Fruit fly (Drosophila melanogaster): ENCODE results near the gene tnc.

Gene tnc

dm6 chr3R:25056488-25057157, 72.4 kb downstream of the tnc start (continued):
- TF ChIP-seq eve (GFP tag; optimal IDR thresholded peaks at IDR 0.05) (peak in 1 of 2 experiments; percentile 69), wek (GFP tag; optimal IDR thresholded peaks at IDR 0.05) (no peak), ab (GFP tag; optimal IDR thresholded peaks at IDR 0.05) (no peak), nerfin-2 (GFP tag; IDR thresholded peaks at IDR 0.05; ENCODE audit: partially characterized antibody) (no peak), Max (GFP tag; optimal IDR thresholded peaks at IDR 0.05) (no peak), CG5245 (GFP tag; optimal IDR thresholded peaks at IDR 0.05) (no peak), bcd (GFP tag; optimal IDR thresholded peaks at IDR 0.05) (no peak), sens (GFP tag) (no peak), CG7839 (tag; optimal IDR thresholded peaks at IDR 0.05) (no peak), Trl (optimal IDR thresholded peaks at IDR 0.05) (peak in 1 of 2 experiments; percentile 35), Trl (GFP tag; optimal IDR thresholded peaks at IDR 0.05) (no peak), Hey (tag; optimal IDR thresholded peaks at IDR 0.05) (no peak), CG16863 (GFP tag; optimal IDR thresholded peaks at IDR 0.05) (no peak), Hand (GFP tag; optimal IDR thresholded peaks at IDR 0.05) (no peak), Six4 (GFP tag; optimal IDR thresholded peaks at IDR 0.05) (no peak), CG10209 (GFP tag; optimal IDR thresholded peaks at IDR 0.05) (no peak), grn (GFP tag; optimal IDR thresholded peaks at IDR 0.05) (peak; percentile 65), CG12769 (tag; optimal IDR thresholded peaks at IDR 0.05) (peak; percentile 93), CG8944 (GFP tag; optimal IDR thresholded peaks at IDR 0.05) (no peak), kah (GFP tag; optimal IDR thresholded peaks at IDR 0.05) (peak; percentile 97), CG6683 (GFP tag; optimal IDR thresholded peaks at IDR 0.05) (no peak), E2f2 (GFP tag; IDR thresholded peaks at IDR 0.05) (no peak), CG34376 (GFP tag; optimal IDR thresholded peaks at IDR 0.05) (peak; percentile 14), CG34224 (GFP tag; IDR thresholded peaks at IDR 0.05; ENCODE audit: partially characterized antibody) (no peak), CG43689 (GFP tag; IDR thresholded peaks at IDR 0.05) (no peak), CG13296 (GFP tag; optimal IDR thresholded peaks at IDR 0.05) (no peak), CrebB (tag; optimal IDR thresholded peaks at IDR 0.05) (no peak), dm (GFP tag; optimal IDR thresholded peaks at IDR 0.05) (no peak), cg (GFP tag; optimal IDR thresholded peaks at IDR 0.05) (peak; percentile 52), abd-A (tag; optimal IDR thresholded peaks at IDR 0.05) (no peak), fu2 (GFP tag; optimal IDR thresholded peaks at IDR 0.05) (no peak), Lhr (GFP tag; optimal IDR thresholded peaks at IDR 0.05) (no peak), lov (optimal IDR thresholded peaks at IDR 0.05) (no peak), lov (GFP tag; IDR thresholded peaks at IDR 0.05) (no peak), jigr1 (GFP tag; IDR thresholded peaks at IDR 0.05) (no peak), mirr (GFP tag; optimal IDR thresholded peaks at IDR 0.05) (no peak), Mrtf (GFP tag; IDR thresholded peaks at IDR 0.05) (no peak), CG10267 (tag; optimal IDR thresholded peaks at IDR 0.05) (no peak), CG12071 (GFP tag; optimal IDR thresholded peaks at IDR 0.05) (no peak), CG5180 (GFP tag; optimal IDR thresholded peaks at IDR 0.05) (no peak), kni (GFP tag; optimal IDR thresholded peaks at IDR 0.05) (no peak), Fer2 (tag; optimal IDR thresholded peaks at IDR 0.05) (no peak), gcm (GFP tag; optimal IDR thresholded peaks at IDR 0.05) (no peak), Adf1 (GFP tag; IDR thresholded peaks at IDR 0.05) (no peak), tup (GFP tag; optimal IDR thresholded peaks at IDR 0.05) (no peak), ci (GFP tag; IDR thresholded peaks at IDR 0.05) (0 out of 3 replicates have a peak, but pooled peaks have one; percentile 13), tll (GFP tag; optimal IDR thresholded peaks at IDR 0.05) (no peak), ftz-f1 (GFP tag; optimal IDR thresholded peaks at IDR 0.05) (no peak), Rfx (GFP tag; IDR thresholded peaks at IDR 0.05) (peak; percentile 44; the same call in 1 of the 2 replicates)
